Worm (Caenorhabditis elegans) whole organism, L1 larva: ENCODE data around the gene R102.2.

Experiments used
- C34B4.2 ChIP-seq: sonication (generic microtip); optimal IDR thresholded peaks from 2 replicates; lab custom pipeline; 2017; ENCODE audit warnings: mild to moderate bottlenecking, missing genetic modification characterization, missing compliant biosample characterization
- F16B12.6 ChIP-seq: fragments of 150-350 bp; optimal IDR thresholded peaks from 2 replicates; lab custom pipeline; 2014; ENCODE audit warnings: missing biosample characterization, missing genetic modification characterization
- Y116A8C.19 ChIP-seq: sonication (generic microtip); optimal IDR thresholded peaks from 2 replicates; lab custom pipeline; 2016; ENCODE audit warnings: missing compliant biosample characterization, missing genetic modification characterization, borderline replicate concordance
- ama-1 ChIP-seq: fragments of 150-350 bp; optimal IDR thresholded peaks from 2 replicates; lab custom pipeline; 2014
- blmp-1 ChIP-seq: fragments of 150-350 bp; optimal IDR thresholded peaks from 2 replicates; lab custom pipeline; 2014; ENCODE audit warnings: missing biosample characterization, missing genetic modification characterization
- ceh-63 ChIP-seq: fragments of 200-800 bp; sonication (Bioruptor generic); optimal IDR thresholded peaks from 2 replicates; lab custom pipeline; 2018; ENCODE audit warnings: mild to moderate bottlenecking, missing genetic modification characterization, missing compliant biosample characterization
- ceh-90 ChIP-seq: sonication (generic microtip); optimal IDR thresholded peaks from 2 replicates; lab custom pipeline; 2016; ENCODE audit warnings: missing genetic modification characterization, missing compliant biosample characterization
- ces-1 ChIP-seq: fragments of 150-350 bp; optimal IDR thresholded peaks from 2 replicates; lab custom pipeline; 2014; ENCODE audit warnings: missing biosample characterization, missing genetic modification reagents, missing genetic modification characterization
- efl-3 ChIP-seq: fragments of 200-800 bp; sonication (Bioruptor generic); optimal IDR thresholded peaks from 2 replicates; lab custom pipeline; 2018; ENCODE audit warnings: mild to moderate bottlenecking, missing genetic modification characterization, missing compliant biosample characterization
- elt-2 ChIP-seq: sonication (generic microtip); optimal IDR thresholded peaks from 2 replicates; lab custom pipeline; 2016; ENCODE audit warnings: missing genetic modification characterization, mild to moderate bottlenecking, inconsistent platforms, missing compliant biosample characterization, missing genetic modification reagents
- elt-3 ChIP-seq, 6 experiments: fragments of 150-350 bp in 1 of 6; sonication (generic microtip); optimal IDR thresholded peaks; 2 replicates each; lab custom pipeline; 2017 to 2018; ENCODE audit warnings: missing biosample characterization in 6 of 6, missing genetic modification characterization in 6 of 6, inconsistent platforms in 1 of 6
- ets-5 ChIP-seq: fragments of 200-800 bp; sonication (Bioruptor generic); IDR thresholded peaks from 2 replicates; pipeline ENCODE4 v1.3.6; 2022; ENCODE audit warnings: missing genetic modification characterization, missing compliant biosample characterization
- fos-1 ChIP-seq: fragments of 150-350 bp; optimal IDR thresholded peaks from 2 replicates; lab custom pipeline; 2014; ENCODE audit warnings: missing biosample characterization, missing genetic modification characterization
- hlh-17 ChIP-seq: fragments of 200-800 bp; sonication (Bioruptor generic); optimal IDR thresholded peaks from 2 replicates; lab custom pipeline; 2018; ENCODE audit warnings: missing genetic modification characterization, mild to moderate bottlenecking, missing compliant biosample characterization, moderate library complexity, borderline replicate concordance
- hlh-4 ChIP-seq: sonication (generic microtip); optimal IDR thresholded peaks from 2 replicates; lab custom pipeline; 2016; ENCODE audit warnings: mild to moderate bottlenecking, missing genetic modification characterization, missing compliant biosample characterization
- hpl-2 ChIP-seq: fragments of 150-350 bp; optimal IDR thresholded peaks from 2 replicates; lab custom pipeline; 2014; ENCODE audit warnings: missing biosample characterization, missing genetic modification reagents, missing genetic modification characterization
- irx-1 ChIP-seq: sonication (generic microtip); optimal IDR thresholded peaks from 2 replicates; lab custom pipeline; 2016; ENCODE audit warnings: missing genetic modification characterization, missing compliant biosample characterization
- isw-1 ChIP-seq: fragments of 200-800 bp; sonication (Bioruptor generic); IDR thresholded peaks from 2 replicates; pipeline ENCODE4 v1.3.6; 2022; ENCODE audit warnings: missing genetic modification characterization, missing compliant biosample characterization
- jun-1 ChIP-seq: fragments of 150-350 bp; optimal IDR thresholded peaks from 2 replicates; lab custom pipeline; 2014; ENCODE audit warnings: missing biosample characterization, missing genetic modification reagents, missing genetic modification characterization
- lin-13 ChIP-seq: fragments of 150-350 bp; optimal IDR thresholded peaks from 2 replicates; lab custom pipeline; 2014; ENCODE audit warnings: missing biosample characterization, missing genetic modification reagents, missing genetic modification characterization
- lin-14 ChIP-seq: fragments of 200-800 bp; sonication (Bioruptor generic); optimal IDR thresholded peaks from 2 replicates; lab custom pipeline; 2018; ENCODE audit warnings: mild to moderate bottlenecking, missing genetic modification characterization, moderate library complexity, missing compliant biosample characterization
- lin-15B ChIP-seq: fragments of 150-350 bp; sonication (generic microtip); optimal IDR thresholded peaks from 3 replicates; lab custom pipeline; 2014; ENCODE audit warnings: missing biosample characterization, missing genetic modification characterization
- lin-39 ChIP-seq: fragments of 150-350 bp; optimal IDR thresholded peaks from 2 replicates; lab custom pipeline; 2014; ENCODE audit warnings: missing biosample characterization, missing genetic modification reagents, missing genetic modification characterization
- mab-9 ChIP-seq: fragments of 200-800 bp; sonication (Bioruptor generic); IDR thresholded peaks from 2 replicates; pipeline ENCODE4 v1.3.6; 2022; ENCODE audit warnings: missing genetic modification reagents, missing genetic modification characterization, missing compliant biosample characterization
- mdl-1 ChIP-seq, 2 experiments: fragments of 150-350 bp; optimal IDR thresholded peaks; 2 replicates each; lab custom pipeline; 2014 to 2017; ENCODE audit warnings: missing biosample characterization in 2 of 2, missing genetic modification characterization in 2 of 2, inconsistent platforms in 1 of 2
- mef-2 ChIP-seq: fragments of 150-350 bp; optimal IDR thresholded peaks from 2 replicates; lab custom pipeline; 2014; ENCODE audit warnings: missing biosample characterization, missing genetic modification characterization
- nhr-11 ChIP-seq: fragments of 150-350 bp; optimal IDR thresholded peaks from 2 replicates; lab custom pipeline; 2014; ENCODE audit warnings: missing biosample characterization, missing genetic modification characterization
- nhr-19 ChIP-seq: fragments of 200-800 bp; sonication (Bioruptor generic); conservative IDR thresholded peaks from 2 replicates; pipeline ENCODE4 v1.3.6; 2022; ENCODE audit warnings: missing genetic modification characterization, missing compliant biosample characterization
- nhr-20 ChIP-seq: sonication (generic microtip); optimal IDR thresholded peaks from 2 replicates; lab custom pipeline; 2016; ENCODE audit warnings: mild to moderate bottlenecking, missing genetic modification characterization, missing compliant biosample characterization
- nhr-28 ChIP-seq: fragments of 150-350 bp; optimal IDR thresholded peaks from 2 replicates; lab custom pipeline; 2014; ENCODE audit warnings: missing biosample characterization, missing genetic modification characterization
- nhr-47 ChIP-seq: sonication (generic microtip); optimal IDR thresholded peaks from 2 replicates; lab custom pipeline; 2016; ENCODE audit warnings: mild to moderate bottlenecking, missing genetic modification characterization, moderate library complexity, missing compliant biosample characterization
- nhr-84 ChIP-seq: sonication (generic microtip); optimal IDR thresholded peaks from 2 replicates; lab custom pipeline; 2017; ENCODE audit warnings: missing biosample characterization, missing genetic modification characterization
- pag-3 ChIP-seq: sonication (generic microtip); optimal IDR thresholded peaks from 2 replicates; lab custom pipeline; 2017; ENCODE audit warnings: missing genetic modification characterization, mild to moderate bottlenecking, missing compliant biosample characterization, antibody characterized with exemption, borderline replicate concordance; ENCODE audit not compliant: insufficient read depth
- pax-3 ChIP-seq: fragments of 200-800 bp; sonication (Bioruptor generic); optimal IDR thresholded peaks from 2 replicates; lab custom pipeline; 2018; ENCODE audit warnings: mild to moderate bottlenecking, missing genetic modification characterization, moderate library complexity, missing compliant biosample characterization
- pqm-1 ChIP-seq: sonication (generic microtip); optimal IDR thresholded peaks from 3 replicates; lab custom pipeline; 2017; ENCODE audit warnings: missing biosample characterization, missing genetic modification characterization
- rnt-1 ChIP-seq: sonication (generic microtip); optimal IDR thresholded peaks from 2 replicates; lab custom pipeline; 2016; ENCODE audit warnings: mild to moderate bottlenecking, missing genetic modification characterization, moderate library complexity, missing compliant biosample characterization
- skn-1 ChIP-seq: fragments of 150-350 bp; optimal IDR thresholded peaks from 2 replicates; lab custom pipeline; 2014; ENCODE audit warnings: missing biosample characterization, missing genetic modification characterization
- snu-23 ChIP-seq: sonication (generic microtip); optimal IDR thresholded peaks from 2 replicates; lab custom pipeline; 2016; ENCODE audit warnings: missing genetic modification characterization, missing compliant biosample characterization
- swsn-7 ChIP-seq: sonication (generic microtip); optimal IDR thresholded peaks from 2 replicates; lab custom pipeline; 2016; ENCODE audit warnings: missing genetic modification characterization, missing compliant biosample characterization
- tbx-2 ChIP-seq: sonication (generic microtip); optimal IDR thresholded peaks from 2 replicates; lab custom pipeline; 2016; ENCODE audit warnings: missing genetic modification characterization, missing compliant biosample characterization
- tlp-1 ChIP-seq: fragments of 150-350 bp; optimal IDR thresholded peaks from 2 replicates; lab custom pipeline; 2014; ENCODE audit warnings: missing biosample characterization, missing genetic modification characterization
- unc-30 ChIP-seq: sonication (generic microtip); optimal IDR thresholded peaks from 2 replicates; lab custom pipeline; 2017; ENCODE audit warnings: missing biosample characterization, missing genetic modification characterization
- unc-62 ChIP-seq: fragments of 150-350 bp; optimal IDR thresholded peaks from 2 replicates; lab custom pipeline; 2014; ENCODE audit warnings: missing biosample characterization, missing genetic modification reagents, missing genetic modification characterization
- unc-98 ChIP-seq: fragments of 200-800 bp; sonication (Bioruptor generic); IDR thresholded peaks from 2 replicates; pipeline ENCODE4 v1.3.6; 2022; ENCODE audit warnings: missing genetic modification characterization, missing compliant biosample characterization
- vab-15 ChIP-seq: sonication (generic microtip); optimal IDR thresholded peaks from 2 replicates; lab custom pipeline; 2017; ENCODE audit warnings: missing genotype, mild to moderate bottlenecking, missing genetic modification characterization, missing compliant biosample characterization
- zag-1 ChIP-seq: fragments of 150-350 bp; optimal IDR thresholded peaks from 2 replicates; lab custom pipeline; 2014; ENCODE audit warnings: missing biosample characterization, missing genetic modification characterization
- ztf-4 ChIP-seq: fragments of 150-350 bp; optimal IDR thresholded peaks from 2 replicates; lab custom pipeline; 2014; ENCODE audit warnings: missing biosample characterization, missing genetic modification characterization

R102.2 gene

DNA sequence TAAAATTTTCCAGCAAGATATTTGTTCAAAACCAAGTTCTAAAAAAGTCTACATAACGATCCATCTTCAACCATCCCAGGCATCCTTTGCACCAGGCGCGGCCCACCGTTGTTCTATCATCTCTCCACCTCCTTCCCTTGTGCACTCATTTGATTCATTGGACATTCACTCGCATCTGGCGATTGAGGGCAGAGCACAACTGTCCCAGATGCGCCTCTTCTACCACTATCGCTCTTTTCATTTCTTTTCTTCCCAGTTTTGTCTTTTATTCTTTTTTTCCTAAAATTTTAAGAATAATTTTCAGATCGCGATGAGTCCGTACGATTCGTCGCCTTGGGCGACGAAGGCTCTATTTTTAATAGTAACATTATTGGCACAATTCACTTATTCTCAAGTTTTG is 20.9 kb upstream of the R102.2 start, which contains the start of gene epi-1:
Gene epi-1 (plus strand): TSS at position 301 of the 400 bp plus-strand sequence.
- TF ChIP-seq blmp-1 (tag; lab: Kevin White, UChicago) (no peak), rnt-1 (tag; lab: Kevin White, UChicago) (peak; percentile 11)

DNA sequence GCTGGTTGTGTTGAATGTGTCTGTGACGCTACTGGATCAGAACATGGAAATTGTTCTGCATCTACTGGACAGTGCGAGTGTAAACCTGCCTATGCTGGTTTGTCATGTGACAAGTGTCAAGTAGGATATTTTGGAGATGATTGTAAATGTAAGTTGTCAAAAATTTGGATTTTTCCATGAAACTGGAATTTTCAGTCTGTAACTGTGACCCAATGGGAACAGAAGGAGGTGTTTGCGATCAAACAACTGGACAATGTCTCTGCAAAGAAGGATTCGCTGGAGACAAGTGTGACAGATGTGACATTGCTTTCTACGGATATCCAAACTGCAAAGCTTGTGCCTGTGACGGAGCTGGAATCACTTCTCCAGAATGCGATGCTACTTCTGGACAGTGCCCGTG is 18.8 kb upstream of the R102.2 start:
- TF ChIP-seq snu-23 (GFP tag; lab: Kevin White, UChicago) (no peak), elt-3 (tag; optimal IDR thresholded peaks at IDR 0.05; lab: Kevin White, UChicago) (no peak), fos-1 (tag; lab: Kevin White, UChicago) (no peak), blmp-1 (tag; lab: Kevin White, UChicago) (no peak)

DNA sequence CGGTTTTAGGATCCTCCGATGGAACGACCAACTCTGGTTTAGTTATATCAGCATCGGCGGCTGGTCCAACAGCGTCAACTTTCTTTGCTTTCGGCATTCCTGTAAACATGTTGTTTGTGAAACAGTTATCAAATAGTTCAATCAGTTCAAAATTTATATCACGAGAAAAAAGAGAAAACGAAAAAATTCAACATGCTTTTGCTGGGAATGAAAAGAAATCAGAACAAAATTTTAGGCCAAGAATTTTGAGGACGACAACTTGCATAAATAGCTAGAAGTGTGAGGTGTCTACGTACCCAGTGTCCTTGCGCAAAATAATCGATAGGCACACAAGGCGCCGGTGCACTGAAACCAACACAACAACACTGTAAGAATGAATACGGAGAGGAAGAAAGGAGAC is 7.0 kb upstream of the R102.2 start, which contains the start of gene K08C7.4:
Gene K08C7.4 (minus strand): TSS at position 101 of the 400 bp plus-strand sequence.
- no peak for TF ChIP-seq nhr-28 (tag; lab: Kevin White, UChicago)
- TF ChIP-seq ces-1 (GFP tag; lab: Kevin White, UChicago) = no peak
- TF ChIP-seq zag-1 (tag; lab: Kevin White, UChicago) = no peak
- no peak for TF ChIP-seq pax-3
- TF ChIP-seq Y116A8C.19 = no peak
- TF ChIP-seq mef-2 (tag; lab: Kevin White, UChicago) = no peak
- no peak for TF ChIP-seq ceh-63 (GFP tag; lab: Kevin White, UChicago)
- no peak for TF ChIP-seq ama-1 (lab: Kevin White, UChicago)
- TF ChIP-seq tlp-1 (tag; lab: Kevin White, UChicago) = no peak
- TF ChIP-seq lin-15B = no peak
- no peak for TF ChIP-seq jun-1
- no peak for TF ChIP-seq F16B12.6 (tag; lab: Kevin White, UChicago)
- TF ChIP-seq ets-5 (GFP tag; lab: Robert Waterston, UW) = no peak
- no peak for TF ChIP-seq ceh-90 (tag; lab: Kevin White, UChicago)
- no peak for TF ChIP-seq mab-9 (GFP tag; lab: Robert Waterston, UW)

DNA sequence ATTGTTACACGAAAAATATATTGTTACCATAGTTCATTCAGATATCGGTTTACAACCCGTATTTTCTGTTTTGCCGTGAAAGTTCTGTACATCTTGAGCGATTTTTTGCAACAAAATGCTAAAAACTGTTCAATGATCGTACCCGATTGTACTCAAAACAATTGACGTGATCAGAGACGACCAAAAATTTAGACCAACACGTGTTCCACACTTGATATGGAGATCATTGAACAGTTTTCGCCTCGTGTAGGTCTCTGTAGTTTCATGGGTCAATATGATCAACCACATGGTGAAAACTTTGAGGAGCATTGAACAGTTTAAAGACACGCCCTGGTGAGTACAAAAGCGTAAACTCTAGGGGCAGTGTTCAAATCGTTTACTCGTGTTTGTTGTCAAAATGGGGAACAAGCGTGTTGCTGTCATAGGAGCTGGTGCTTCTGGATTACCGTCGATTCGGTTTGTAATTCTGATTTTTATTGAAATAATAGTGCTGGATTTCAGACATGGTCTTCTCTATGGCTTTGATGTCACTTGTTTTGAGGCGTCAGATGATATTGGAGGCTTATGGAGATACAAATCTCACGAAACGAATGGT is 5.2 kb upstream of the R102.2 start, which contains the start of gene fmo-2:
Gene fmo-2 (plus strand): TSS at position 370 of the 595 bp plus-strand sequence.
- TF ChIP-seq mdl-1 (tag; optimal IDR thresholded peaks at IDR 0.05; lab: Kevin White, UChicago) (peak in 1 of 2 experiments; percentile 94), unc-30 (tag; lab: Kevin White, UChicago) (no peak), hlh-4 (tag; lab: Kevin White, UChicago) (no peak), ets-5 (GFP tag; lab: Robert Waterston, UW) (no peak), C34B4.2 (tag; lab: Kevin White, UChicago) (no peak), unc-98 (no peak), lin-13 (GFP tag; lab: Kevin White, UChicago) (no peak), nhr-19 (peak; percentile 40; the same call in 1 of the 2 replicates), unc-62 (GFP tag; lab: Kevin White, UChicago) (no peak), hpl-2 (GFP tag; lab: Kevin White, UChicago) (no peak), swsn-7 (tag; lab: Kevin White, UChicago) (no peak), lin-14 (peak; percentile 50), ztf-4 (tag; lab: Kevin White, UChicago) (no peak), skn-1 (no peak), vab-15 (no peak), isw-1 (no peak), irx-1 (tag; lab: Kevin White, UChicago) (no peak), nhr-20 (peak; percentile 54), nhr-47 (tag; lab: Kevin White, UChicago) (no peak), nhr-84 (tag; lab: Kevin White, UChicago) (no peak), pag-3 (tag; lab: Kevin White, UChicago) (no peak), zag-1 (tag; lab: Kevin White, UChicago) (no peak), elt-2 (no peak), lin-39 (no peak), efl-3 (no peak), tlp-1 (tag; lab: Kevin White, UChicago) (no peak), jun-1 (peak; percentile 28), tbx-2 (tag; lab: Kevin White, UChicago) (no peak), nhr-11 (tag; lab: Kevin White, UChicago) (no peak), pqm-1 (tag; lab: Kevin White, UChicago) (no peak), hlh-17 (GFP tag; lab: Kevin White, UChicago) (no peak), ama-1 (lab: Kevin White, UChicago) (no peak), Y116A8C.19 (no peak)
